ENCODE assay signal across 7 worm cellular contexts in the genomic region with DNA sequence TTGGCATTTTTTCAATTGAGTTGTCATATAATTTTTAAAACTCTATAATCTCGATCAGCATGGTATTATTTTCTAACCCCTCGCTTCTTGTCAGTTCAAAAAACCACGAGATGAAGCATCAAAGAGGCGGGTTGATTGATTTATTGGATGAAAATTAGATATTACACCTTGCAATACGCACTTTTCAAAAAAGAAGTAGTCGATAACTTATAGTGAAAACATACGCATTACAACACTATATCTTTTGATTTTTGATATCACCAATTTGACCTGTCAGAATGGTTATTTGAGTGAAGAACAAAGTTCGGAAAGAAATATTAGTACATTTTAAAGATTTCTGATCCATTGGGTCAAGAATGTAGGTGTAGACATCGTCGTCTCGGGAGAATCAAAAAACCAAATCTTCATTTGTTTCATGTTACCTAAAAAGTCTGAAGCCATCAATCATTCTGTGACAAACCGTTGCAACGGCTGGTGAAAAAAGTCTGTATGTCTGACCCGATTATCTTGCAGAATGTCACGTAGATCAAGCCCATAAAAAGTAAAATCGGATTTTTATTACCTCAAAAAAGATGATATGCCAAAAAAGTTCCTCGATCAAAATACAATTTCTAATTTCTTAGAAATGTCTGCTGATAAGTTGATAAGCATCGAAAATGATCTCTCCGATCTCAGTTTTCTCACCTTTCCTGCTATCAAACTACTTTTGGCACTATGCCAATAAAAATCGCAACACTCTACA.
TF ChIP-seq lines count a peak whose summit lies in the region.

No protein-coding gene starts in this region.

TF ChIP-seq in whole organism, L1 larva, 84 proteins besides CTCF, POLR2A, EP300 and RAD21 (continues in another document):
- TF ChIP-seq nhr-71 (tag; optimal IDR thresholded peaks at IDR 0.05; lab: Kevin White, UChicago) (peak; percentile 34), blmp-1 (tag; optimal IDR thresholded peaks at IDR 0.05; lab: Kevin White, UChicago) (peak; percentile 86), nhr-90 (tag; optimal IDR thresholded peaks at IDR 0.05; lab: Kevin White, UChicago; ENCODE audit: poor library complexity) (peak; percentile 33), rnt-1 (tag; optimal IDR thresholded peaks at IDR 0.05; lab: Kevin White, UChicago) (peak; percentile 47), fkh-10 (GFP tag; optimal IDR thresholded peaks at IDR 0.05; lab: Kevin White, UChicago) (no peak), nhr-20 (tag; optimal IDR thresholded peaks at IDR 0.05; lab: Kevin White, UChicago) (peak; percentile 23), tbx-2 (tag; optimal IDR thresholded peaks at IDR 0.05; lab: Kevin White, UChicago) (no peak), jun-1 (tag; optimal IDR thresholded peaks at IDR 0.05; lab: Kevin White, UChicago) (no peak), tlp-1 (tag; optimal IDR thresholded peaks at IDR 0.05; lab: Kevin White, UChicago) (peak; percentile 10), zip-4 (GFP tag; optimal IDR thresholded peaks at IDR 0.05; lab: Kevin White, UChicago) (no peak), nhr-12 (tag; optimal IDR thresholded peaks at IDR 0.05; lab: Kevin White, UChicago) (no peak), nhr-85 (tag; lab: Kevin White, UChicago) (peak; percentile 93)

TF ChIP-seq in whole organism, L2 larva, 48 proteins besides CTCF, POLR2A, EP300 and RAD21 (continues in another document):
- peak; percentile 57 for TF ChIP-seq mab-5 (tag; optimal IDR thresholded peaks at IDR 0.05; lab: Kevin White, UChicago)
- TF ChIP-seq lin-39 (tag; optimal IDR thresholded peaks at IDR 0.05; lab: Kevin White, UChicago), result no peak
- peak; percentile 54 for TF ChIP-seq fos-1 (tag; optimal IDR thresholded peaks at IDR 0.05; lab: Kevin White, UChicago)
- no peak for TF ChIP-seq nhr-10 (tag; optimal IDR thresholded peaks at IDR 0.05; lab: Kevin White, UChicago)
- TF ChIP-seq nhr-237 (tag; optimal IDR thresholded peaks at IDR 0.05; lab: Kevin White, UChicago), result no peak
- TF ChIP-seq ama-1 (optimal IDR thresholded peaks at IDR 0.05; lab: Kevin White, UChicago), result no peak
- TF ChIP-seq R02D3.7 (tag; optimal IDR thresholded peaks at IDR 0.05; lab: Kevin White, UChicago), result no peak
- no peak for TF ChIP-seq ztf-11 (tag; optimal IDR thresholded peaks at IDR 0.05; lab: Kevin White, UChicago)
- no peak for TF ChIP-seq mdl-1 (tag; optimal IDR thresholded peaks at IDR 0.05; lab: Kevin White, UChicago)
- TF ChIP-seq unc-55 (GFP tag; optimal IDR thresholded peaks at IDR 0.05; lab: Kevin White, UChicago), result no peak
- TF ChIP-seq gmeb-1 (tag; optimal IDR thresholded peaks at IDR 0.05; lab: Kevin White, UChicago), result no peak
- no peak for TF ChIP-seq nhr-12 (tag; optimal IDR thresholded peaks at IDR 0.05; lab: Kevin White, UChicago)

TF ChIP-seq in whole organism, L3 larva, 47 proteins besides CTCF, POLR2A, EP300 and RAD21 (continues in another document):
- no peak for TF ChIP-seq ama-1 (optimal IDR thresholded peaks at IDR 0.05; lab: Kevin White, UChicago)
- TF ChIP-seq jun-1 (tag; optimal IDR thresholded peaks at IDR 0.05; lab: Kevin White, UChicago), result no peak
- no peak for TF ChIP-seq unc-39 (tag; optimal IDR thresholded peaks at IDR 0.05; lab: Kevin White, UChicago)
- peak; percentile 71 for TF ChIP-seq pqm-1 (tag; optimal IDR thresholded peaks at IDR 0.05; lab: Kevin White, UChicago)
- no peak for TF ChIP-seq pha-4 (tag; optimal IDR thresholded peaks at IDR 0.05; lab: Kevin White, UChicago)
- no peak for TF ChIP-seq ceh-9 (tag; optimal IDR thresholded peaks at IDR 0.05; lab: Kevin White, UChicago)
- TF ChIP-seq ztf-4 (tag; optimal IDR thresholded peaks at IDR 0.05; lab: Kevin White, UChicago), result no peak
- peak; percentile 55 for TF ChIP-seq nhr-25 (tag; optimal IDR thresholded peaks at IDR 0.05; lab: Kevin White, UChicago)
- TF ChIP-seq nhr-237 (tag; optimal IDR thresholded peaks at IDR 0.05; lab: Kevin White, UChicago), result no peak
- no peak for TF ChIP-seq nhr-12 (tag; optimal IDR thresholded peaks at IDR 0.05; lab: Kevin White, UChicago)
- no peak for TF ChIP-seq fkh-2 (tag; optimal IDR thresholded peaks at IDR 0.05; lab: Kevin White, UChicago)
- TF ChIP-seq lin-39 (tag; optimal IDR thresholded peaks at IDR 0.05; lab: Kevin White, UChicago), result no peak
- no peak for TF ChIP-seq hmg-11 (tag; optimal IDR thresholded peaks at IDR 0.05; lab: Kevin White, UChicago)

TF ChIP-seq in whole organism, L4 larva, 104 proteins besides CTCF, POLR2A, EP300 and RAD21 (continues in another document):
- TF ChIP-seq php-3 (GFP tag; IDR thresholded peaks at IDR 0.05; lab: Robert Waterston, UW) (peak; percentile 88), hlh-11 (tag; optimal IDR thresholded peaks at IDR 0.05; lab: Kevin White, UChicago) (peak; percentile 63), hmg-1.1 (GFP tag; IDR thresholded peaks at IDR 0.05; lab: Robert Waterston, UW) (0 out of 2 replicates have a peak, but pooled peaks have one; percentile 13), nhr-6 (tag; optimal IDR thresholded peaks at IDR 0.05; lab: Kevin White, UChicago) (no peak), ceh-20 (GFP tag; IDR thresholded peaks at IDR 0.05; lab: Robert Waterston, UW) (peak; percentile 91), mxl-2 (GFP tag; conservative IDR thresholded peaks at IDR 0.05; lab: Robert Waterston, UW) (0 out of 2 replicates have a peak, but pooled peaks have one; percentile 27), aha-1 (tag; lab: Kevin White, UChicago) (peak; percentile 87), nhr-28 (tag; optimal IDR thresholded peaks at IDR 0.05; lab: Kevin White, UChicago) (peak; percentile 61), nhr-42 (GFP tag; IDR thresholded peaks at IDR 0.05; lab: Robert Waterston, UW) (no peak), nhr-10 (tag; optimal IDR thresholded peaks at IDR 0.05; lab: Kevin White, UChicago) (no peak), ZK337.2 (GFP tag; IDR thresholded peaks at IDR 0.05; lab: Robert Waterston, UW) (no peak)

TF ChIP-seq in whole organism, late embryonic, 69 proteins besides CTCF, POLR2A, EP300 and RAD21:
- peak; percentile 14 for TF ChIP-seq unc-55 (GFP tag; optimal IDR thresholded peaks at IDR 0.05; lab: Kevin White, UChicago)
- no peak for TF ChIP-seq dmd-4 (tag; optimal IDR thresholded peaks at IDR 0.05; lab: Kevin White, UChicago; ENCODE audit: borderline replicate concordance)
- no peak for TF ChIP-seq elt-2 (tag; optimal IDR thresholded peaks at IDR 0.05; lab: Kevin White, UChicago)

TF ChIP-seq in whole organism, mixed stage, embryonic, 35 proteins besides CTCF, POLR2A, EP300 and RAD21:
- TF ChIP-seq unc-62 (GFP tag; optimal IDR thresholded peaks at IDR 0.05; lab: Kevin White, UChicago) (peak; percentile 41), nhr-28 (tag; optimal IDR thresholded peaks at IDR 0.05; lab: Kevin White, UChicago) (no peak)

TF ChIP-seq in whole organism, young adult, 124 proteins besides CTCF, POLR2A, EP300 and RAD21:
- no peak for TF ChIP-seq lir-1 (GFP tag; conservative IDR thresholded peaks at IDR 0.05; lab: Robert Waterston, UW)
- TF ChIP-seq ztf-26 (tag; optimal IDR thresholded peaks at IDR 0.05; lab: Kevin White, UChicago), result peak; percentile 1
- peak; percentile 42 for TF ChIP-seq nhr-80 (tag; optimal IDR thresholded peaks at IDR 0.05; lab: Kevin White, UChicago)
